Worm (Caenorhabditis elegans): ENCODE results near the gene F56D6.9.

- TF ChIP-seq dao-5 (tag; optimal IDR thresholded peaks at IDR 0.05), result no peak
- TF ChIP-seq him-1 (tag; optimal IDR thresholded peaks at IDR 0.05), result no peak
Observed at ce11 chrIV:3864944-3865343, 27.2 kb upstream of the F56D6.9 start, which contains the start of gene aat-8.
